Worm (Caenorhabditis elegans) whole organism, L2 larva: ENCODE measurements around the gene F53C11.9.

Experiments
- C34F6.9 ChIP-seq: fragments of 150-350 bp; optimal IDR thresholded peaks from 2 replicates; lab custom pipeline; 2014; ENCODE audit warnings: missing biosample characterization, missing genetic modification characterization
- F13H6.1 ChIP-seq: sonication (generic microtip); optimal IDR thresholded peaks from 2 replicates; lab custom pipeline; 2016; ENCODE audit warnings: missing genetic modification characterization, missing compliant biosample characterization
- alr-1 ChIP-seq: fragments of 150-350 bp; optimal IDR thresholded peaks from 2 replicates; lab custom pipeline; 2014; ENCODE audit warnings: missing biosample characterization, missing genetic modification characterization
- blmp-1 ChIP-seq: sonication (generic microtip); optimal IDR thresholded peaks from 2 replicates; lab custom pipeline; 2017; ENCODE audit warnings: missing genetic modification characterization, mild to moderate bottlenecking, missing compliant biosample characterization, antibody characterized with exemption, moderate library complexity; ENCODE audit not compliant: insufficient read depth
- ceh-82 ChIP-seq: fragments of 150-350 bp; optimal IDR thresholded peaks from 2 replicates; lab custom pipeline; 2014; ENCODE audit warnings: missing biosample characterization, missing genetic modification characterization
- crh-2 ChIP-seq: sonication (generic microtip); optimal IDR thresholded peaks from 2 replicates; lab custom pipeline; 2017; ENCODE audit warnings: missing biosample characterization, missing genetic modification characterization
- egl-27 ChIP-seq: sonication (generic microtip); optimal IDR thresholded peaks from 3 replicates; lab custom pipeline; 2017; ENCODE audit warnings: missing biosample characterization, missing genetic modification reagents, missing genetic modification characterization
- elt-1 ChIP-seq: fragments of 150-350 bp; optimal IDR thresholded peaks from 2 replicates; lab custom pipeline; 2014; ENCODE audit warnings: missing biosample characterization, missing genetic modification characterization
- fos-1 ChIP-seq: fragments of 150-350 bp; optimal IDR thresholded peaks from 2 replicates; lab custom pipeline; 2014; ENCODE audit warnings: missing biosample characterization, missing genetic modification characterization
- gmeb-1 ChIP-seq: fragments of 150-350 bp; optimal IDR thresholded peaks from 2 replicates; lab custom pipeline; 2014; ENCODE audit warnings: missing biosample characterization, missing genetic modification characterization
- lin-39 ChIP-seq: fragments of 150-350 bp; optimal IDR thresholded peaks from 2 replicates; lab custom pipeline; 2014; ENCODE audit warnings: missing biosample characterization, missing genetic modification reagents, missing genetic modification characterization
- lsy-2 ChIP-seq, 2 experiments: fragments of 150-350 bp in 1 of 2; sonication (generic microtip) in 1 of 2; optimal IDR thresholded peaks; 2 replicates each; lab custom pipeline; 2014 to 2017; ENCODE audit warnings: missing biosample characterization in 2 of 2, missing genetic modification characterization in 2 of 2
- mab-5 ChIP-seq: fragments of 150-350 bp; optimal IDR thresholded peaks from 2 replicates; lab custom pipeline; 2014; ENCODE audit warnings: missing biosample characterization, missing genetic modification characterization
- nhr-10 ChIP-seq: sonication (generic microtip); optimal IDR thresholded peaks from 2 replicates; lab custom pipeline; 2017; ENCODE audit warnings: missing biosample characterization, missing genetic modification characterization
- nhr-11 ChIP-seq: fragments of 150-350 bp; optimal IDR thresholded peaks from 2 replicates; lab custom pipeline; 2014; ENCODE audit warnings: missing biosample characterization, missing genetic modification characterization
- nhr-12 ChIP-seq: fragments of 150-350 bp; optimal IDR thresholded peaks from 2 replicates; lab custom pipeline; 2014; ENCODE audit warnings: missing biosample characterization, missing genetic modification characterization
- nhr-237 ChIP-seq: fragments of 150-350 bp; optimal IDR thresholded peaks from 2 replicates; lab custom pipeline; 2014; ENCODE audit warnings: missing biosample characterization, missing genetic modification characterization
- nhr-6 ChIP-seq: fragments of 150-350 bp; optimal IDR thresholded peaks from 2 replicates; lab custom pipeline; 2014; ENCODE audit warnings: missing biosample characterization, missing genetic modification characterization
- nhr-77 ChIP-seq: fragments of 150-350 bp; optimal IDR thresholded peaks from 2 replicates; lab custom pipeline; 2014; ENCODE audit warnings: missing biosample characterization, missing genetic modification characterization
- peb-1 ChIP-seq: fragments of 150-350 bp; optimal IDR thresholded peaks from 2 replicates; lab custom pipeline; 2014; ENCODE audit warnings: missing biosample characterization, missing genetic modification characterization
- skn-1 ChIP-seq: sonication (generic microtip); optimal IDR thresholded peaks from 2 replicates; lab custom pipeline; 2017; ENCODE audit warnings: missing biosample characterization, missing genetic modification characterization
- sma-9 ChIP-seq, 2 experiments: fragments of 150-350 bp in 1 of 2; sonication (generic microtip) in 1 of 2; optimal IDR thresholded peaks; 2 replicates each; lab custom pipeline; 2014 to 2016; ENCODE audit warnings: missing genetic modification characterization in 2 of 2, mild to moderate bottlenecking in 1 of 2, missing biosample characterization in 1 of 2, missing compliant biosample characterization in 1 of 2, missing genetic modification reagents in 1 of 2, moderate library complexity in 1 of 2
- snpc-4 ChIP-seq: fragments of 150-350 bp; optimal IDR thresholded peaks from 2 replicates; lab custom pipeline; 2014; ENCODE audit warnings: missing biosample characterization, missing genetic modification characterization
- unc-39 ChIP-seq: fragments of 150-350 bp; optimal IDR thresholded peaks from 2 replicates; lab custom pipeline; 2014; ENCODE audit warnings: missing biosample characterization, missing genetic modification characterization
- unc-55 ChIP-seq: fragments of 150-350 bp; sonication (generic microtip); optimal IDR thresholded peaks from 3 replicates; lab custom pipeline; 2014; ENCODE audit warnings: missing biosample characterization, missing genetic modification reagents, missing genetic modification characterization
- unc-62 ChIP-seq: fragments of 150-350 bp; optimal IDR thresholded peaks from 2 replicates; lab custom pipeline; 2014; ENCODE audit warnings: missing biosample characterization, missing genetic modification reagents, missing genetic modification characterization
- zag-1 ChIP-seq: fragments of 150-350 bp; optimal IDR thresholded peaks from 2 replicates; lab custom pipeline; 2014; ENCODE audit warnings: missing biosample characterization, missing genetic modification characterization
- ztf-1 ChIP-seq: fragments of 200-800 bp; sonication (Bioruptor generic); conservative IDR thresholded peaks from 2 replicates; pipeline ENCODE4 v1.3.6; 2022; ENCODE audit warnings: missing genetic modification characterization, missing compliant biosample characterization
- ztf-11 ChIP-seq: sonication (generic microtip); optimal IDR thresholded peaks from 2 replicates; lab custom pipeline; 2017; ENCODE audit warnings: missing biosample characterization, missing genetic modification characterization
- ztf-4 ChIP-seq: fragments of 150-350 bp; optimal IDR thresholded peaks from 2 replicates; lab custom pipeline; 2014; ENCODE audit warnings: missing biosample characterization, missing genetic modification characterization

The F53C11.9 gene

ce11 chrV:13777857-13778256, at the start of gene F53C11.9:
TSS of gene F53C11.9 (plus strand) at chrV:13778015.
- TF ChIP-seq unc-55 (GFP tag; lab: Kevin White, UChicago) (no peak), ztf-4 (tag; lab: Kevin White, UChicago) (no peak), ztf-1 (no peak), lin-39 (tag; lab: Kevin White, UChicago) (no peak), sma-9 (GFP tag; optimal IDR thresholded peaks at IDR 0.05; lab: Kevin White, UChicago) (no peak), sma-9 (tag; optimal IDR thresholded peaks at IDR 0.05; lab: Kevin White, UChicago) (no peak), snpc-4 (tag; lab: Kevin White, UChicago) (no peak), nhr-11 (tag; lab: Kevin White, UChicago) (no peak), nhr-10 (tag; lab: Kevin White, UChicago) (no peak), unc-39 (tag; lab: Kevin White, UChicago) (no peak), alr-1 (tag; lab: Kevin White, UChicago) (no peak), ztf-11 (tag; lab: Kevin White, UChicago) (no peak)

ce11 chrV:13730762-13731161, 47.1 kb upstream of the F53C11.9 start, which contains the start of gene dct-17:
TSS of gene dct-17 (minus strand) at chrV:13730784.
- TF ChIP-seq zag-1 (tag; lab: Kevin White, UChicago), result no peak
- peak; percentile 91 for TF ChIP-seq fos-1
- peak; percentile 48 for TF ChIP-seq skn-1 (tag; lab: Kevin White, UChicago)

- TF ChIP-seq peb-1 (tag; lab: Kevin White, UChicago), result no peak
- TF ChIP-seq fos-1, result peak; percentile 19
Observed at ce11 chrV:13736147-13736546, 41.7 kb upstream of the F53C11.9 start, which contains the start of gene F35E12.6. TSS of gene F35E12.6 (minus strand) at chrV:13736247.

- TF ChIP-seq nhr-77 (tag; lab: Kevin White, UChicago) (no peak), ceh-82 (tag; lab: Kevin White, UChicago) (no peak), nhr-11 (tag; lab: Kevin White, UChicago) (no peak), sma-9 (GFP tag; optimal IDR thresholded peaks at IDR 0.05; lab: Kevin White, UChicago) (no peak), sma-9 (tag; optimal IDR thresholded peaks at IDR 0.05; lab: Kevin White, UChicago) (no peak), skn-1 (tag; lab: Kevin White, UChicago) (no peak), nhr-237 (tag; lab: Kevin White, UChicago) (no peak), zag-1 (tag; lab: Kevin White, UChicago) (no peak), unc-62 (GFP tag; lab: Kevin White, UChicago) (no peak), unc-39 (tag; lab: Kevin White, UChicago) (no peak), peb-1 (tag; lab: Kevin White, UChicago) (no peak), lsy-2 (tag; optimal IDR thresholded peaks at IDR 0.05; lab: Kevin White, UChicago) (no peak), ztf-11 (tag; lab: Kevin White, UChicago) (no peak), blmp-1 (no peak), C34F6.9 (tag; lab: Kevin White, UChicago) (no peak), nhr-12 (tag; lab: Kevin White, UChicago) (no peak), mab-5 (no peak), unc-55 (GFP tag; lab: Kevin White, UChicago) (no peak)
Observed at ce11 chrV:13738374-13738773, 39.4 kb upstream of the F53C11.9 start, which contains the start of gene irg-5. TSS of gene irg-5 (minus strand) at chrV:13738474.

DNA sequence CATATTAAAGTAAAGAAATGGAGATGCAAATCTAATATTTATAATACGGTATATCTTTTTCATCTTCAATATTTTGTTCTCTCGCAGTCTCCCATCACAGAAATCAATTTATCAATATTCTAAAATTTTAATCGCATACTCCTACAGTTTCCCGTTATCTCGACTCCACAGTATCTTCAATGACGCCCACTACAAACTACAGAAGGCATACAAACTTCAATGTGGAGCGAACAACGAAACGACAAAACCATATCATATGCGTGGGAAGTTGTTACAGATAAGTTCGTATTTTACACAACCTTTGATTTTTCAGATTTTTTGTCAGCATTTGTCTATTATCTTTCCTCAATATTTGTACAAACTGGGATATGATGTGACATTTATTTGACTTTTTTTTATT, 37.9 kb upstream of the F53C11.9 start:
- TF ChIP-seq unc-55 (GFP tag; lab: Kevin White, UChicago) (no peak), sma-9 (GFP tag; optimal IDR thresholded peaks at IDR 0.05; lab: Kevin White, UChicago) (peak; percentile 40), sma-9 (tag; optimal IDR thresholded peaks at IDR 0.05; lab: Kevin White, UChicago) (no peak), fos-1 (peak; percentile 51), lsy-2 (tag; optimal IDR thresholded peaks at IDR 0.05; lab: Kevin White, UChicago) (no peak), snpc-4 (tag; lab: Kevin White, UChicago) (no peak)

- TF ChIP-seq gmeb-1 (tag; lab: Kevin White, UChicago), result peak; percentile 40
- no peak for TF ChIP-seq unc-39 (tag; lab: Kevin White, UChicago)
- no peak for TF ChIP-seq egl-27
- TF ChIP-seq elt-1 (tag; lab: Kevin White, UChicago), result no peak
- no peak for TF ChIP-seq ceh-82 (tag; lab: Kevin White, UChicago)
- TF ChIP-seq skn-1 (tag; lab: Kevin White, UChicago), result peak; percentile 46
- no peak for TF ChIP-seq C34F6.9 (tag; lab: Kevin White, UChicago)
- peak; percentile 3 for TF ChIP-seq F13H6.1 (tag; lab: Kevin White, UChicago)
- peak; percentile 98 for TF ChIP-seq fos-1
- no peak for TF ChIP-seq nhr-11 (tag; lab: Kevin White, UChicago)
- peak; percentile 20 for TF ChIP-seq crh-2 (tag; lab: Kevin White, UChicago)
- no peak for TF ChIP-seq unc-62 (GFP tag; lab: Kevin White, UChicago)
- peak; percentile 22 for TF ChIP-seq sma-9 (GFP tag; optimal IDR thresholded peaks at IDR 0.05; lab: Kevin White, UChicago)
- TF ChIP-seq sma-9 (tag; optimal IDR thresholded peaks at IDR 0.05; lab: Kevin White, UChicago), result no peak
- no peak for TF ChIP-seq unc-55 (GFP tag; lab: Kevin White, UChicago)
- TF ChIP-seq nhr-6 (tag; lab: Kevin White, UChicago), result no peak
Observed at ce11 chrV:13744901-13745300, 32.9 kb upstream of the F53C11.9 start, which contains the start of gene F35E12.9. TSS of gene F35E12.9 (minus strand) at chrV:13745127.
